Worm (Caenorhabditis elegans) whole organism, midembryonic: ENCODE data around the gene Y73F8A.10.

ENCODE experiments used
- T22C8.4 ChIP-seq: fragments of 200-800 bp; sonication (Bioruptor generic); IDR thresholded peaks from 2 replicates; pipeline ENCODE4 v1.3.6; 2022; ENCODE audit warnings: missing genetic modification characterization, missing compliant biosample characterization
- flt-1 ChIP-seq: fragments of 200-800 bp; sonication (Bioruptor generic); IDR thresholded peaks from 2 replicates; pipeline ENCODE4 v1.3.6; 2022; ENCODE audit warnings: missing genetic modification characterization, missing compliant biosample characterization
- ztf-23 ChIP-seq: fragments of 200-800 bp; sonication (Bioruptor generic); IDR thresholded peaks from 2 replicates; pipeline ENCODE4 v1.3.6; 2022; ENCODE audit warnings: missing genetic modification reagents, missing genetic modification characterization, missing compliant biosample characterization
- ztf-29 ChIP-seq: fragments of 200-800 bp; sonication (Bioruptor generic); IDR thresholded peaks from 2 replicates; pipeline ENCODE4 v1.3.6; 2022; ENCODE audit warnings: missing genetic modification reagents, missing genetic modification characterization, missing compliant biosample characterization

DNA sequence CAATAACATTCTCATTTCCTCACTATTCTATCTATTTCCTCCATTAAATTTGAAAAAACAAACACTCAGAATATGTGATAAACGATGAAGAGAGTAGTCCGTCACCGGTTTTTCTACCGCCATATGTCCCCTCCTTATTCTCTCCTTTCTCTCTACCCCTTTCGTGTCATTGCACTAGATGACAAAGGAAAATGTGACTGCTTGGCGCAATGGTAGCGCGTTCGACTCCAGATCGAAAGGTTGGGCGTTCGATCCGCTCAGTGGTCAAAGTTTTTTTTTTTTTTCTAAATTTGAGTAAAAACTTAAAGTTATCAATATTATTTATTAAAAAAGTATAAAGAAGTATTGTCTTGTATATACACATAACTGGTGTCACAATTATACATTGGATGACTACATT lies 4.6 kb upstream of the Y73F8A.10 start:
- TF ChIP-seq ztf-29 (GFP tag; lab: Robert Waterston, UW) (no peak), flt-1 (GFP tag; lab: Robert Waterston, UW) (peak; percentile 90), ztf-23 (GFP tag; lab: Robert Waterston, UW) (no peak; the same call in 1 of the 2 replicates), T22C8.4 (GFP tag; lab: Robert Waterston, UW) (peak; percentile 79)
